Worm (Caenorhabditis elegans): ENCODE data around the gene lex-1.

DNA sequence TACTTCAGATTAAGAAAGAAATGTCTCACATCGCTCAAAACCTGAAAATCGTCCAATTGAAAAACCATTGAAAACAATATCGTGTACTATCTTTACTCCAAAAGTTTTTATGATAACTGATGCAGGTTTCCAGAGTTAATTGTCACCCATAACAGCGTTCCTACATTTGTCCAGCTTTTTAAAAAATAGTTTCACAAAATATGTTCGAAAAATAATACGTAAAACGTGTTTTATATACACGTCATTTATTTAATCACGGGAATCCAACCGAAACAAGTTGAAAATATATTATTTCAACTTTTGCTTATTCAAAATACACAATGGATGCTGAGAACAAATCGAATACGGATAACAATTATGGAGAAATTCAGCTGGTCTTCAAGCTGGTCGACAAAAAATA, 3.8 kb upstream of the lex-1 start, which contains the start of gene K08E4.7:
- TF ChIP-seq gmeb-1 (tag; optimal IDR thresholded peaks at IDR 0.05) (no peak), zag-1 (tag; optimal IDR thresholded peaks at IDR 0.05) (no peak), fos-1 (tag; optimal IDR thresholded peaks at IDR 0.05) (no peak), nhr-77 (tag; optimal IDR thresholded peaks at IDR 0.05) (no peak), lin-13 (GFP tag; optimal IDR thresholded peaks at IDR 0.05) (no peak), lsy-2 (tag; optimal IDR thresholded peaks at IDR 0.05) (no peak), F13H6.1 (tag; optimal IDR thresholded peaks at IDR 0.05) (no peak)

Data from whole organism, L2 larva.